Fruit fly (Drosophila melanogaster): Measurements from ENCODE around the gene CG33116.

Gene CG33116

DNA sequence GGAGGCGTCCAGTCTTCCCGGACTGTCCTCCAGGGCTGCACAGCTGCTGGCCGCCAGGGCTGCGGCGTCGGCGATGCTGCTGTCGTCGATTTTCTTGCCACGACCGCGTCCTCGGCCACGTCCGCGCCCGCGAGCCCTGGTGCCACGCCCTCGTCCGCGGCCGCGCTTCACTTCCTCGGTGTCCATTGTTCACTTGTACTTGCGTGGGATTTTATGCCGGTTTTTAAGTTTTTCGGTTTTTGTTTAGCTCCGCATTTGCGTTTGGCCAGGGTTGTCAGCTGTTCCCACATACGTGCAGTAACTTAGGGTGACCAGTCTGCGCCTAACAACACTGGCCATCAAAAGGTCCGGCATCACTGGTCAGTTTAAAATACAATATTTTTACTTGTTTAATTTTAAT is 48.9 kb downstream of the CG33116 start, which contains the start of gene Hakai (continued):
- TF ChIP-seq CG10209 (GFP tag; optimal IDR thresholded peaks at IDR 0.05) (peak; percentile 11), CG6854 (GFP tag; optimal IDR thresholded peaks at IDR 0.05) (no peak), CG9797 (GFP tag; optimal IDR thresholded peaks at IDR 0.05) (peak; percentile 42), lilli (GFP tag; optimal IDR thresholded peaks at IDR 0.05) (peak; percentile 76), oc (tag; optimal IDR thresholded peaks at IDR 0.05) (no peak), CG31388 (GFP tag; optimal IDR thresholded peaks at IDR 0.05) (no peak), hbn (GFP tag; IDR thresholded peaks at IDR 0.05; ENCODE audit: partially characterized antibody) (0 out of 2 replicates have a peak, but pooled peaks have one; percentile 44), CG17385 (GFP tag; optimal IDR thresholded peaks at IDR 0.05) (peak; percentile 28), peb (GFP tag; IDR thresholded peaks at IDR 0.05) (peak; percentile 51), Sox102F (GFP tag; optimal IDR thresholded peaks at IDR 0.05) (peak; percentile 27), lola (GFP tag; optimal IDR thresholded peaks at IDR 0.05) (peak in 1 of 3 experiments; percentile 15), CoRest (tag; optimal IDR thresholded peaks at IDR 0.05) (peak; percentile 74), dmrt11E (tag; optimal IDR thresholded peaks at IDR 0.05) (peak; percentile 0), cwo (GFP tag; optimal IDR thresholded peaks at IDR 0.05) (no peak), CG8478 (optimal IDR thresholded peaks at IDR 0.05) (no peak), pb (GFP tag; optimal IDR thresholded peaks at IDR 0.05) (peak; percentile 70), NK7.1 (GFP tag; optimal IDR thresholded peaks at IDR 0.05) (peak; percentile 62), CG17328 (GFP tag; IDR thresholded peaks at IDR 0.05) (no peak; the same call in 1 of the 2 replicates), CG13123 (GFP tag; optimal IDR thresholded peaks at IDR 0.05) (peak; percentile 50), scrt (GFP tag; optimal IDR thresholded peaks at IDR 0.05) (no peak), ato (GFP tag; IDR thresholded peaks at IDR 0.05; ENCODE audit: partially characterized antibody) (no peak), mam (GFP tag; optimal IDR thresholded peaks at IDR 0.05) (peak; percentile 86), sob (GFP tag; IDR thresholded peaks at IDR 0.05) (peak; percentile 60), Dfd (GFP tag; optimal IDR thresholded peaks at IDR 0.05) (peak in 1 of 2 experiments; percentile 12), Atf3 (GFP tag; optimal IDR thresholded peaks at IDR 0.05) (peak; percentile 47), Bteb2 (GFP tag; optimal IDR thresholded peaks at IDR 0.05) (peak; percentile 40), Fer3 (tag; optimal IDR thresholded peaks at IDR 0.05) (peak; percentile 0), CG6254 (GFP tag; optimal IDR thresholded peaks at IDR 0.05) (peak; percentile 35), gsb-n (tag; optimal IDR thresholded peaks at IDR 0.05) (peak; percentile 28), shn (GFP tag; optimal IDR thresholded peaks at IDR 0.05) (peak; percentile 74), emc (GFP tag; optimal IDR thresholded peaks at IDR 0.05) (peak; percentile 35), Rfx (GFP tag; IDR thresholded peaks at IDR 0.05) (peak; percentile 80), Oli (tag; optimal IDR thresholded peaks at IDR 0.05) (peak; percentile 16), Drgx (GFP tag; IDR thresholded peaks at IDR 0.05) (peak; percentile 65), nau (GFP tag; optimal IDR thresholded peaks at IDR 0.05) (no peak), CG6272 (GFP tag; IDR thresholded peaks at IDR 0.05) (peak; percentile 50; the same call in 1 of the 2 replicates), gce (GFP tag; IDR thresholded peaks at IDR 0.05) (0 out of 3 replicates have a peak, but pooled peaks have one; percentile 55), Neu2 (GFP tag; optimal IDR thresholded peaks at IDR 0.05; ENCODE audit: borderline replicate concordance) (peak; percentile 8), Dref (GFP tag; IDR thresholded peaks at IDR 0.05) (peak; percentile 48), sd (tag; optimal IDR thresholded peaks at IDR 0.05) (no peak), crp (GFP tag; optimal IDR thresholded peaks at IDR 0.05) (peak in 1 of 2 experiments; percentile 72), ken (GFP tag; IDR thresholded peaks at IDR 0.05) (peak; percentile 62), CG13894 (tag; optimal IDR thresholded peaks at IDR 0.05) (no peak), CG15073 (GFP tag; optimal IDR thresholded peaks at IDR 0.05) (no peak), fru (optimal IDR thresholded peaks at IDR 0.05) (no peak), kni (GFP tag; optimal IDR thresholded peaks at IDR 0.05) (no peak), CG1233 (GFP tag; optimal IDR thresholded peaks at IDR 0.05) (no peak), amos (GFP tag; IDR thresholded peaks at IDR 0.05; ENCODE audit: partially characterized antibody) (peak; percentile 54), MESR4 (GFP tag; optimal IDR thresholded peaks at IDR 0.05) (peak; percentile 85), onecut (GFP tag; IDR thresholded peaks at IDR 0.05) (peak; percentile 41; the same call in 1 of the 2 replicates)
